Worm (Caenorhabditis elegans) whole organism, L2 larva: Measurements from ENCODE around the gene ckb-1.
A peak's percentile ranks its signal among the peaks of the same experiment; 100 is the strongest.

Source experiments
- C34F6.9 ChIP-seq: fragments of 150-350 bp; optimal IDR thresholded peaks from 2 replicates; lab custom pipeline; 2014; ENCODE audit warnings: missing biosample characterization, missing genetic modification characterization
- F13H6.1 ChIP-seq: sonication (generic microtip); optimal IDR thresholded peaks from 2 replicates; lab custom pipeline; 2016; ENCODE audit warnings: missing genetic modification characterization, missing compliant biosample characterization
- R02D3.7 ChIP-seq: fragments of 150-350 bp; optimal IDR thresholded peaks from 2 replicates; lab custom pipeline; 2014; ENCODE audit warnings: missing biosample characterization, missing genetic modification characterization
- Y55F3AM.14 ChIP-seq: fragments of 200-800 bp; sonication (Bioruptor generic); optimal IDR thresholded peaks from 2 replicates; lab custom pipeline; 2018; ENCODE audit warnings: mild to moderate bottlenecking, missing genetic modification characterization, missing compliant biosample characterization
- ZK546.5 ChIP-seq: sonication (generic microtip); optimal IDR thresholded peaks from 2 replicates; lab custom pipeline; 2017; ENCODE audit warnings: missing biosample characterization, missing genetic modification characterization
- alr-1 ChIP-seq: fragments of 150-350 bp; optimal IDR thresholded peaks from 2 replicates; lab custom pipeline; 2014; ENCODE audit warnings: missing biosample characterization, missing genetic modification characterization
- aly-2 ChIP-seq: fragments of 150-350 bp; optimal IDR thresholded peaks from 2 replicates; lab custom pipeline; 2014; ENCODE audit warnings: missing biosample characterization, missing genetic modification characterization
- ama-1 ChIP-seq: fragments of 150-350 bp; optimal IDR thresholded peaks from 2 replicates; lab custom pipeline; 2018; ENCODE audit warnings: inconsistent platforms
- blmp-1 ChIP-seq: sonication (generic microtip); optimal IDR thresholded peaks from 2 replicates; lab custom pipeline; 2017; ENCODE audit warnings: missing genetic modification characterization, mild to moderate bottlenecking, missing compliant biosample characterization, antibody characterized with exemption, moderate library complexity; ENCODE audit not compliant: insufficient read depth
- ceh-16 ChIP-seq: fragments of 150-350 bp; optimal IDR thresholded peaks from 2 replicates; lab custom pipeline; 2014; ENCODE audit warnings: missing biosample characterization, missing genetic modification characterization
- ceh-82 ChIP-seq: fragments of 150-350 bp; optimal IDR thresholded peaks from 2 replicates; lab custom pipeline; 2014; ENCODE audit warnings: missing biosample characterization, missing genetic modification characterization
- crh-2 ChIP-seq: sonication (generic microtip); optimal IDR thresholded peaks from 2 replicates; lab custom pipeline; 2017; ENCODE audit warnings: missing biosample characterization, missing genetic modification characterization
- dmd-4 ChIP-seq: sonication (generic microtip); optimal IDR thresholded peaks from 2 replicates; lab custom pipeline; 2017; ENCODE audit warnings: missing biosample characterization, missing genetic modification characterization
- egl-27 ChIP-seq: sonication (generic microtip); optimal IDR thresholded peaks from 3 replicates; lab custom pipeline; 2017; ENCODE audit warnings: missing biosample characterization, missing genetic modification reagents, missing genetic modification characterization
- elt-1 ChIP-seq: fragments of 150-350 bp; optimal IDR thresholded peaks from 2 replicates; lab custom pipeline; 2014; ENCODE audit warnings: missing biosample characterization, missing genetic modification characterization
- elt-3 ChIP-seq: sonication (generic microtip); optimal IDR thresholded peaks from 2 replicates; lab custom pipeline; 2017; ENCODE audit warnings: missing biosample characterization, missing genetic modification characterization
- fos-1 ChIP-seq: fragments of 150-350 bp; optimal IDR thresholded peaks from 2 replicates; lab custom pipeline; 2014; ENCODE audit warnings: missing biosample characterization, missing genetic modification characterization
- gmeb-1 ChIP-seq: fragments of 150-350 bp; optimal IDR thresholded peaks from 2 replicates; lab custom pipeline; 2014; ENCODE audit warnings: missing biosample characterization, missing genetic modification characterization
- lin-11 ChIP-seq: fragments of 150-350 bp; sonication (generic microtip); optimal IDR thresholded peaks from 2 replicates; lab custom pipeline; 2014; ENCODE audit warnings: missing biosample characterization, missing genetic modification characterization, inconsistent platforms, mixed read lengths
- lin-13 ChIP-seq: fragments of 150-350 bp; optimal IDR thresholded peaks from 2 replicates; lab custom pipeline; 2014; ENCODE audit warnings: missing biosample characterization, missing genetic modification reagents, missing genetic modification characterization
- lin-39 ChIP-seq: fragments of 150-350 bp; optimal IDR thresholded peaks from 2 replicates; lab custom pipeline; 2014; ENCODE audit warnings: missing biosample characterization, missing genetic modification reagents, missing genetic modification characterization
- lsy-2 ChIP-seq, 2 experiments: fragments of 150-350 bp in 1 of 2; sonication (generic microtip) in 1 of 2; optimal IDR thresholded peaks; 2 replicates each; lab custom pipeline; 2014 to 2017; ENCODE audit warnings: missing biosample characterization in 2 of 2, missing genetic modification characterization in 2 of 2
- mab-5 ChIP-seq: fragments of 150-350 bp; optimal IDR thresholded peaks from 2 replicates; lab custom pipeline; 2014; ENCODE audit warnings: missing biosample characterization, missing genetic modification characterization
- mbf-1 ChIP-seq: sonication (generic microtip); optimal IDR thresholded peaks from 2 replicates; lab custom pipeline; 2017; ENCODE audit warnings: missing biosample characterization, missing genetic modification characterization
- mdl-1 ChIP-seq, 2 experiments: fragments of 150-350 bp in 1 of 2; sonication (generic microtip) in 1 of 2; optimal IDR thresholded peaks; 2 replicates each; lab custom pipeline; 2017; ENCODE audit warnings: missing biosample characterization in 2 of 2, missing genetic modification characterization in 2 of 2
- nhr-11 ChIP-seq: fragments of 150-350 bp; optimal IDR thresholded peaks from 2 replicates; lab custom pipeline; 2014; ENCODE audit warnings: missing biosample characterization, missing genetic modification characterization
- nhr-12 ChIP-seq: fragments of 150-350 bp; optimal IDR thresholded peaks from 2 replicates; lab custom pipeline; 2014; ENCODE audit warnings: missing biosample characterization, missing genetic modification characterization
- nhr-129 ChIP-seq: fragments of 150-350 bp; optimal IDR thresholded peaks from 2 replicates; lab custom pipeline; 2014; ENCODE audit warnings: missing biosample characterization, missing genetic modification characterization
- nhr-21 ChIP-seq: fragments of 150-350 bp; optimal IDR thresholded peaks from 2 replicates; lab custom pipeline; 2014; ENCODE audit warnings: missing biosample characterization, missing genetic modification characterization
- nhr-23 ChIP-seq: fragments of 150-350 bp; optimal IDR thresholded peaks from 2 replicates; lab custom pipeline; 2014; ENCODE audit warnings: missing biosample characterization, missing genetic modification reagents, missing genetic modification characterization
- nhr-237 ChIP-seq: fragments of 150-350 bp; optimal IDR thresholded peaks from 2 replicates; lab custom pipeline; 2014; ENCODE audit warnings: missing biosample characterization, missing genetic modification characterization
- nhr-25 ChIP-seq: fragments of 150-350 bp; sonication (generic microtip); optimal IDR thresholded peaks from 3 replicates; lab custom pipeline; 2014; ENCODE audit warnings: missing biosample characterization, missing genetic modification characterization
- nhr-6 ChIP-seq: fragments of 150-350 bp; optimal IDR thresholded peaks from 2 replicates; lab custom pipeline; 2014; ENCODE audit warnings: missing biosample characterization, missing genetic modification characterization
- nhr-77 ChIP-seq: fragments of 150-350 bp; optimal IDR thresholded peaks from 2 replicates; lab custom pipeline; 2014; ENCODE audit warnings: missing biosample characterization, missing genetic modification characterization
- peb-1 ChIP-seq: fragments of 150-350 bp; optimal IDR thresholded peaks from 2 replicates; lab custom pipeline; 2014; ENCODE audit warnings: missing biosample characterization, missing genetic modification characterization
- sem-4 ChIP-seq: fragments of 150-350 bp; optimal IDR thresholded peaks from 2 replicates; lab custom pipeline; 2014; ENCODE audit warnings: missing biosample characterization, missing genetic modification reagents, missing genetic modification characterization
- skn-1 ChIP-seq: sonication (generic microtip); optimal IDR thresholded peaks from 2 replicates; lab custom pipeline; 2017; ENCODE audit warnings: missing biosample characterization, missing genetic modification characterization
- sma-3 ChIP-seq: sonication (generic microtip); optimal IDR thresholded peaks from 2 replicates; lab custom pipeline; 2016; ENCODE audit warnings: missing genetic modification reagents, missing genetic modification characterization, missing compliant biosample characterization
- sma-9 ChIP-seq, 2 experiments: fragments of 150-350 bp in 1 of 2; sonication (generic microtip) in 1 of 2; optimal IDR thresholded peaks; 2 replicates each; lab custom pipeline; 2014 to 2016; ENCODE audit warnings: missing genetic modification characterization in 2 of 2, mild to moderate bottlenecking in 1 of 2, missing biosample characterization in 1 of 2, missing compliant biosample characterization in 1 of 2, missing genetic modification reagents in 1 of 2, moderate library complexity in 1 of 2
- snpc-4 ChIP-seq: fragments of 150-350 bp; optimal IDR thresholded peaks from 2 replicates; lab custom pipeline; 2014; ENCODE audit warnings: missing biosample characterization, missing genetic modification characterization
- unc-39 ChIP-seq: fragments of 150-350 bp; optimal IDR thresholded peaks from 2 replicates; lab custom pipeline; 2014; ENCODE audit warnings: missing biosample characterization, missing genetic modification characterization
- unc-55 ChIP-seq: fragments of 150-350 bp; sonication (generic microtip); optimal IDR thresholded peaks from 3 replicates; lab custom pipeline; 2014; ENCODE audit warnings: missing biosample characterization, missing genetic modification reagents, missing genetic modification characterization
- unc-62 ChIP-seq: fragments of 150-350 bp; optimal IDR thresholded peaks from 2 replicates; lab custom pipeline; 2014; ENCODE audit warnings: missing biosample characterization, missing genetic modification reagents, missing genetic modification characterization
- zag-1 ChIP-seq: fragments of 150-350 bp; optimal IDR thresholded peaks from 2 replicates; lab custom pipeline; 2014; ENCODE audit warnings: missing biosample characterization, missing genetic modification characterization
- ztf-1 ChIP-seq: fragments of 200-800 bp; sonication (Bioruptor generic); conservative IDR thresholded peaks from 2 replicates; pipeline ENCODE4 v1.3.6; 2022; ENCODE audit warnings: missing genetic modification characterization, missing compliant biosample characterization
- ztf-11 ChIP-seq: sonication (generic microtip); optimal IDR thresholded peaks from 2 replicates; lab custom pipeline; 2017; ENCODE audit warnings: missing biosample characterization, missing genetic modification characterization
- ztf-4 ChIP-seq: fragments of 150-350 bp; optimal IDR thresholded peaks from 2 replicates; lab custom pipeline; 2014; ENCODE audit warnings: missing biosample characterization, missing genetic modification characterization

Gene ckb-1

DNA sequence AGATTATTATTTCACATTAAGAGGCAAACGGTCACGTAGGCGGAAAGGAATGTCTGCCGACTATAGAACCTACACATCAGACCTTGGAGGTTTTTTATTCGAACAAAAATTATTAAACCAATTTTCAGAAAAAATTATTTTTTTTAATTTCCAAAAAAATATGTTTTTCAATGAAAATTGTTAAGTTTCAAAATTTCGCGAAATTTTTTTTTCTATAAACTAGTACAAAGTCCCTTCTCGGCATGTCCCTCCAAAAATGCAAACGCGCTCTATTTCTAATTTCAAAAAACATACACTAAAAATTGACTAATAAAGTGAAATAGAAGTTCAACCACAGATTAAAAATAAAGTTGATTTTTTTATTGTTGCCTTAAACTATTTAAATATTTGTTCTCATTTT, at the start of gene ckb-1:
TSS of gene ckb-1 (plus strand) at position 301 of the 400 bp plus-strand sequence.
- no peak for TF ChIP-seq sem-4
- TF ChIP-seq Y55F3AM.14 (GFP tag; lab: Kevin White, UChicago) = no peak
- no peak for TF ChIP-seq ztf-4 (tag; lab: Kevin White, UChicago)
- TF ChIP-seq crh-2 = no peak
- TF ChIP-seq zag-1 (tag; lab: Kevin White, UChicago) = no peak
- no peak for TF ChIP-seq ama-1
- no peak for TF ChIP-seq peb-1 (tag; lab: Kevin White, UChicago)
- TF ChIP-seq aly-2 (tag; lab: Kevin White, UChicago) = no peak
- no peak for TF ChIP-seq alr-1 (tag; lab: Kevin White, UChicago)
- TF ChIP-seq lin-11 (tag; lab: Kevin White, UChicago) = no peak
- no peak for TF ChIP-seq nhr-25 (tag; lab: Kevin White, UChicago)
- TF ChIP-seq nhr-129 (tag; lab: Kevin White, UChicago) = no peak
- no peak for TF ChIP-seq nhr-11 (tag; lab: Kevin White, UChicago)
- TF ChIP-seq lsy-2 (tag; optimal IDR thresholded peaks at IDR 0.05; lab: Kevin White, UChicago) = peak in 1 of 2 experiments; percentile 10
- TF ChIP-seq egl-27 (tag; lab: Kevin White, UChicago) = no peak
- TF ChIP-seq C34F6.9 (tag; lab: Kevin White, UChicago) = peak; percentile 24
- TF ChIP-seq nhr-237 (tag; lab: Kevin White, UChicago) = no peak
- TF ChIP-seq unc-55 (GFP tag; lab: Kevin White, UChicago) = peak; percentile 42
- TF ChIP-seq mdl-1 (tag; optimal IDR thresholded peaks at IDR 0.05; lab: Kevin White, UChicago) = no peak
- no peak for TF ChIP-seq elt-1 (tag; lab: Kevin White, UChicago)
- no peak for TF ChIP-seq F13H6.1 (tag; lab: Kevin White, UChicago)
- no peak for TF ChIP-seq dmd-4 (tag; lab: Kevin White, UChicago)
- no peak for TF ChIP-seq ZK546.5 (tag; lab: Kevin White, UChicago)
- TF ChIP-seq fos-1 (tag; lab: Kevin White, UChicago) = peak; percentile 29

DNA sequence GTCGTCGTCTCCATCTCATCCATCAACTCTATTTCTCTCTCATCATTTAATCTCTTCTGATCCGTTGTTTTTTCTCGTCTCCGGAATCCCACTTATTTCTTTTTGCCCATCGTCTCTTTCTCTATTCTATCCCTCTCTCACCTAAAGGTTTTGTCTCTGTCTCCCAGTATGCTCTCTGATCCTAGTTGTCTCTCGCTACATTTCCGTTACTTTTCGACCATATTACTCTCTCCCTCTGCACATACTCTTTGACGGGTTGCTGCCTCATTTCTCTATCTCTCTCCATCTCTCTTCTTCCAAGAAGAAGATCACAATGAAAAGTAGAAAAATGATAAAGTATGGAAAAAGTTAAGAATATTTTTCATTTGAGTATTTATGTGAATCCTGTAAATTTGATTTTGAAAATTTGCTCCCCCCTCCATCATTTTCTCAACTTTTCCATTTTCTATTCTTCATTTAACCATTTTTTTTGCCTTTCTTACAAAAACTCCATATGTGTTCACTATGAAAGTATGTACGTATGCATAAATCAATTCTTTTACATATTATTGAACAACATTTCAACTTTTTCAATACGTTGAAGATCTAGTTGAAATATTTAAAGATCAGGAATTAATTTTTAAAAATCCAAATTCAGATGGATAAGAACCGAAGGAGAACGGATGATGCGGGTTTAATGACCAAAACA, 47.9 kb upstream of the ckb-1 start, which contains the start of gene tag-131:
TSS of gene tag-131 (plus strand) at position 638 of the 688 bp plus-strand sequence.
- no peak for TF ChIP-seq lin-11 (tag; lab: Kevin White, UChicago)
- no peak for TF ChIP-seq lin-39
- TF ChIP-seq unc-55 (GFP tag; lab: Kevin White, UChicago) = no peak
- no peak for TF ChIP-seq nhr-25 (tag; lab: Kevin White, UChicago)
- TF ChIP-seq dmd-4 (tag; lab: Kevin White, UChicago) = no peak
- TF ChIP-seq zag-1 (tag; lab: Kevin White, UChicago) = no peak
- TF ChIP-seq nhr-23 (tag; lab: Kevin White, UChicago) = no peak
- no peak for TF ChIP-seq ztf-11
- TF ChIP-seq alr-1 (tag; lab: Kevin White, UChicago) = no peak
- TF ChIP-seq nhr-12 (tag; lab: Kevin White, UChicago) = no peak
- no peak for TF ChIP-seq aly-2 (tag; lab: Kevin White, UChicago)
- TF ChIP-seq F13H6.1 (tag; lab: Kevin White, UChicago) = peak; percentile 64
- TF ChIP-seq snpc-4 (tag; lab: Kevin White, UChicago) = no peak
- no peak for TF ChIP-seq Y55F3AM.14 (GFP tag; lab: Kevin White, UChicago)
- TF ChIP-seq mab-5 (tag; lab: Kevin White, UChicago) = no peak
- no peak for TF ChIP-seq R02D3.7 (tag; lab: Kevin White, UChicago)
- peak; percentile 34 for TF ChIP-seq nhr-6 (tag; lab: Kevin White, UChicago)
- TF ChIP-seq sma-3 (GFP tag; lab: Kevin White, UChicago) = no peak
- no peak for TF ChIP-seq gmeb-1 (tag; lab: Kevin White, UChicago)
- no peak for TF ChIP-seq ceh-82 (tag; lab: Kevin White, UChicago)
- TF ChIP-seq nhr-237 (tag; lab: Kevin White, UChicago) = no peak
- TF ChIP-seq sma-9 (GFP tag; optimal IDR thresholded peaks at IDR 0.05; lab: Kevin White, UChicago) = peak; percentile 20
- TF ChIP-seq sma-9 (tag; optimal IDR thresholded peaks at IDR 0.05; lab: Kevin White, UChicago) = no peak
- TF ChIP-seq blmp-1 (tag; lab: Kevin White, UChicago) = no peak
- TF ChIP-seq nhr-77 (tag; lab: Kevin White, UChicago) = no peak
- no peak for TF ChIP-seq sem-4
- TF ChIP-seq ztf-1 = no peak
- TF ChIP-seq lin-13 (GFP tag; lab: Kevin White, UChicago) = no peak
- peak; percentile 30 for TF ChIP-seq crh-2
- no peak for TF ChIP-seq mbf-1
- TF ChIP-seq nhr-21 (tag; lab: Kevin White, UChicago) = peak; percentile 56
- no peak for TF ChIP-seq skn-1 (tag; lab: Kevin White, UChicago)
- TF ChIP-seq ceh-16 (tag; lab: Kevin White, UChicago) = no peak
- peak; percentile 46 for TF ChIP-seq nhr-129 (tag; lab: Kevin White, UChicago)
- no peak for TF ChIP-seq elt-1 (tag; lab: Kevin White, UChicago)
- no peak for TF ChIP-seq unc-62 (GFP tag; lab: Kevin White, UChicago)
- no peak for TF ChIP-seq nhr-11 (tag; lab: Kevin White, UChicago)
- no peak for TF ChIP-seq mdl-1 (tag; optimal IDR thresholded peaks at IDR 0.05; lab: Kevin White, UChicago)
- TF ChIP-seq fos-1 (tag; lab: Kevin White, UChicago) = peak; percentile 11
- TF ChIP-seq peb-1 (tag; lab: Kevin White, UChicago) = no peak
- TF ChIP-seq ama-1 = no peak
- TF ChIP-seq elt-3 (tag; lab: Kevin White, UChicago) = no peak
- TF ChIP-seq egl-27 (tag; lab: Kevin White, UChicago) = no peak
- no peak for TF ChIP-seq unc-39 (tag; lab: Kevin White, UChicago)
- TF ChIP-seq C34F6.9 (tag; lab: Kevin White, UChicago) = peak; percentile 67
- peak in 1 of 2 experiments; percentile 56 for TF ChIP-seq lsy-2 (tag; optimal IDR thresholded peaks at IDR 0.05; lab: Kevin White, UChicago)
